Worm (Caenorhabditis elegans) whole organism, L1 larva: ENCODE results near the gene tnt-3.
A peak's percentile ranks its signal among the peaks of the same experiment; 100 is the strongest.

ENCODE experiments used
- C04F5.9 ChIP-seq: sonication (generic microtip); optimal IDR thresholded peaks from 2 replicates; lab custom pipeline; 2016; ENCODE audit warnings: missing genetic modification characterization, missing compliant biosample characterization
- C16A3.4 ChIP-seq: fragments of 150-350 bp; optimal IDR thresholded peaks from 2 replicates; lab custom pipeline; 2014; ENCODE audit warnings: missing biosample characterization, missing genetic modification characterization
- C34B4.2 ChIP-seq: sonication (generic microtip); optimal IDR thresholded peaks from 2 replicates; lab custom pipeline; 2017; ENCODE audit warnings: mild to moderate bottlenecking, missing genetic modification characterization, missing compliant biosample characterization
- F16B12.6 ChIP-seq: fragments of 150-350 bp; optimal IDR thresholded peaks from 2 replicates; lab custom pipeline; 2014; ENCODE audit warnings: missing biosample characterization, missing genetic modification characterization
- aha-1 ChIP-seq: fragments of 150-350 bp; optimal IDR thresholded peaks from 2 replicates; lab custom pipeline; 2014; ENCODE audit warnings: missing biosample characterization, missing genetic modification characterization
- ama-1 ChIP-seq: fragments of 150-350 bp; optimal IDR thresholded peaks from 2 replicates; lab custom pipeline; 2014
- blmp-1 ChIP-seq: fragments of 150-350 bp; optimal IDR thresholded peaks from 2 replicates; lab custom pipeline; 2014; ENCODE audit warnings: missing biosample characterization, missing genetic modification characterization
- ceh-63 ChIP-seq: fragments of 200-800 bp; sonication (Bioruptor generic); optimal IDR thresholded peaks from 2 replicates; lab custom pipeline; 2018; ENCODE audit warnings: mild to moderate bottlenecking, missing genetic modification characterization, missing compliant biosample characterization
- ceh-90 ChIP-seq: sonication (generic microtip); optimal IDR thresholded peaks from 2 replicates; lab custom pipeline; 2016; ENCODE audit warnings: missing genetic modification characterization, missing compliant biosample characterization
- ces-1 ChIP-seq: fragments of 150-350 bp; optimal IDR thresholded peaks from 2 replicates; lab custom pipeline; 2014; ENCODE audit warnings: missing biosample characterization, missing genetic modification reagents, missing genetic modification characterization
- dpl-1 ChIP-seq, 3 experiments: fragments of 150-350 bp in 2 of 3; sonication (generic microtip) in 1 of 3; optimal IDR thresholded peaks; 2 replicates each; lab custom pipeline; 2014 to 2017; ENCODE audit warnings: missing biosample characterization in 3 of 3, missing genetic modification characterization in 3 of 3, missing genetic modification reagents in 3 of 3
- efl-1 ChIP-seq, 4 experiments: fragments of 150-350 bp; optimal IDR thresholded peaks in 3 of 4; peaks in 1 of 4; 1 replicate in 1 of 4; 2 replicates in 3 of 4; lab custom pipeline; 2014; ENCODE audit warnings: missing biosample characterization in 2 of 4, missing genetic modification characterization in 2 of 4, missing genetic modification reagents in 2 of 4
- elt-2 ChIP-seq: sonication (generic microtip); optimal IDR thresholded peaks from 2 replicates; lab custom pipeline; 2016; ENCODE audit warnings: missing genetic modification characterization, mild to moderate bottlenecking, inconsistent platforms, missing compliant biosample characterization, missing genetic modification reagents
- fkh-8 ChIP-seq: sonication (generic microtip); optimal IDR thresholded peaks from 2 replicates; lab custom pipeline; 2016; ENCODE audit warnings: mild to moderate bottlenecking, missing genetic modification characterization, missing compliant biosample characterization
- grh-1 ChIP-seq: fragments of 200-800 bp; sonication (Bioruptor generic); IDR thresholded peaks from 2 replicates; pipeline ENCODE4 v1.3.6; 2022; ENCODE audit warnings: missing genetic modification reagents, missing genetic modification characterization, missing compliant biosample characterization
- hlh-17 ChIP-seq: fragments of 200-800 bp; sonication (Bioruptor generic); optimal IDR thresholded peaks from 2 replicates; lab custom pipeline; 2018; ENCODE audit warnings: missing genetic modification characterization, mild to moderate bottlenecking, missing compliant biosample characterization, moderate library complexity, borderline replicate concordance
- isw-1 ChIP-seq: fragments of 200-800 bp; sonication (Bioruptor generic); IDR thresholded peaks from 2 replicates; pipeline ENCODE4 v1.3.6; 2022; ENCODE audit warnings: missing genetic modification characterization, missing compliant biosample characterization
- lin-13 ChIP-seq: fragments of 150-350 bp; optimal IDR thresholded peaks from 2 replicates; lab custom pipeline; 2014; ENCODE audit warnings: missing biosample characterization, missing genetic modification reagents, missing genetic modification characterization
- lin-14 ChIP-seq: fragments of 200-800 bp; sonication (Bioruptor generic); optimal IDR thresholded peaks from 2 replicates; lab custom pipeline; 2018; ENCODE audit warnings: mild to moderate bottlenecking, missing genetic modification characterization, moderate library complexity, missing compliant biosample characterization
- lin-35 ChIP-seq, 2 experiments: fragments of 150-350 bp; optimal IDR thresholded peaks; 2 replicates each; lab custom pipeline; 2014; ENCODE audit warnings: missing biosample characterization in 2 of 2, missing genetic modification characterization in 2 of 2, missing genetic modification reagents in 2 of 2
- lin-39 ChIP-seq: fragments of 150-350 bp; optimal IDR thresholded peaks from 2 replicates; lab custom pipeline; 2014; ENCODE audit warnings: missing biosample characterization, missing genetic modification reagents, missing genetic modification characterization
- mdl-1 ChIP-seq, 2 experiments: fragments of 150-350 bp; optimal IDR thresholded peaks; 2 replicates each; lab custom pipeline; 2014 to 2017; ENCODE audit warnings: missing biosample characterization in 2 of 2, missing genetic modification characterization in 2 of 2, inconsistent platforms in 1 of 2
- mep-1 ChIP-seq: fragments of 150-350 bp; optimal IDR thresholded peaks from 2 replicates; lab custom pipeline; 2014; ENCODE audit warnings: missing biosample characterization, missing genetic modification characterization
- nhr-19 ChIP-seq: fragments of 200-800 bp; sonication (Bioruptor generic); conservative IDR thresholded peaks from 2 replicates; pipeline ENCODE4 v1.3.6; 2022; ENCODE audit warnings: missing genetic modification characterization, missing compliant biosample characterization
- nhr-20 ChIP-seq: sonication (generic microtip); optimal IDR thresholded peaks from 2 replicates; lab custom pipeline; 2016; ENCODE audit warnings: mild to moderate bottlenecking, missing genetic modification characterization, missing compliant biosample characterization
- nhr-237 ChIP-seq: fragments of 150-350 bp; optimal IDR thresholded peaks from 2 replicates; lab custom pipeline; 2014; ENCODE audit warnings: missing biosample characterization, missing genetic modification characterization
- nhr-28 ChIP-seq: fragments of 150-350 bp; optimal IDR thresholded peaks from 2 replicates; lab custom pipeline; 2014; ENCODE audit warnings: missing biosample characterization, missing genetic modification characterization
- nhr-47 ChIP-seq: sonication (generic microtip); optimal IDR thresholded peaks from 2 replicates; lab custom pipeline; 2016; ENCODE audit warnings: mild to moderate bottlenecking, missing genetic modification characterization, moderate library complexity, missing compliant biosample characterization
- nhr-71 ChIP-seq: sonication (generic microtip); optimal IDR thresholded peaks from 2 replicates; lab custom pipeline; 2016; ENCODE audit warnings: mild to moderate bottlenecking, missing genetic modification characterization, moderate library complexity, missing compliant biosample characterization
- nhr-76 ChIP-seq: sonication (generic microtip); optimal IDR thresholded peaks from 2 replicates; lab custom pipeline; 2017; ENCODE audit warnings: missing biosample characterization, missing genetic modification characterization
- nhr-77 ChIP-seq: fragments of 150-350 bp; optimal IDR thresholded peaks from 2 replicates; lab custom pipeline; 2014; ENCODE audit warnings: missing biosample characterization, missing genetic modification characterization
- nhr-85 ChIP-seq: sonication (generic microtip); peaks from one replicate; lab custom pipeline; 2016; ENCODE audit warnings: missing genetic modification characterization, inconsistent platforms, missing compliant biosample characterization
- nhr-90 ChIP-seq: sonication (generic microtip); optimal IDR thresholded peaks from 2 replicates; lab custom pipeline; 2016; ENCODE audit warnings: mild to moderate bottlenecking, missing genetic modification characterization, missing compliant biosample characterization; ENCODE audit not compliant: poor library complexity
- pqm-1 ChIP-seq: sonication (generic microtip); optimal IDR thresholded peaks from 3 replicates; lab custom pipeline; 2017; ENCODE audit warnings: missing biosample characterization, missing genetic modification characterization
- rnt-1 ChIP-seq: sonication (generic microtip); optimal IDR thresholded peaks from 2 replicates; lab custom pipeline; 2016; ENCODE audit warnings: mild to moderate bottlenecking, missing genetic modification characterization, moderate library complexity, missing compliant biosample characterization
- sptf-1 ChIP-seq: fragments of 150-350 bp; optimal IDR thresholded peaks from 2 replicates; lab custom pipeline; 2014; ENCODE audit warnings: missing biosample characterization, missing genetic modification characterization
- swsn-7 ChIP-seq: sonication (generic microtip); optimal IDR thresholded peaks from 2 replicates; lab custom pipeline; 2016; ENCODE audit warnings: missing genetic modification characterization, missing compliant biosample characterization
- tbx-2 ChIP-seq: sonication (generic microtip); optimal IDR thresholded peaks from 2 replicates; lab custom pipeline; 2016; ENCODE audit warnings: missing genetic modification characterization, missing compliant biosample characterization
- tlp-1 ChIP-seq: fragments of 150-350 bp; optimal IDR thresholded peaks from 2 replicates; lab custom pipeline; 2014; ENCODE audit warnings: missing biosample characterization, missing genetic modification characterization
- unc-130 ChIP-seq: fragments of 150-350 bp; optimal IDR thresholded peaks from 2 replicates; lab custom pipeline; 2017; ENCODE audit warnings: missing biosample characterization, missing genetic modification characterization, inconsistent platforms
- zip-4 ChIP-seq: fragments of 200-800 bp; sonication (Bioruptor generic); optimal IDR thresholded peaks from 2 replicates; lab custom pipeline; 2018; ENCODE audit warnings: mild to moderate bottlenecking, missing genetic modification characterization, moderate library complexity, missing compliant biosample characterization
- ztf-11 ChIP-seq, 2 experiments: sonication (generic microtip); optimal IDR thresholded peaks; 2 replicates each; lab custom pipeline; 2016 to 2017; ENCODE audit warnings: missing genetic modification characterization in 2 of 2, missing biosample characterization in 1 of 2, missing compliant biosample characterization in 1 of 2
- ztf-4 ChIP-seq: fragments of 150-350 bp; optimal IDR thresholded peaks from 2 replicates; lab custom pipeline; 2014; ENCODE audit warnings: missing biosample characterization, missing genetic modification characterization

tnt-3 gene

DNA sequence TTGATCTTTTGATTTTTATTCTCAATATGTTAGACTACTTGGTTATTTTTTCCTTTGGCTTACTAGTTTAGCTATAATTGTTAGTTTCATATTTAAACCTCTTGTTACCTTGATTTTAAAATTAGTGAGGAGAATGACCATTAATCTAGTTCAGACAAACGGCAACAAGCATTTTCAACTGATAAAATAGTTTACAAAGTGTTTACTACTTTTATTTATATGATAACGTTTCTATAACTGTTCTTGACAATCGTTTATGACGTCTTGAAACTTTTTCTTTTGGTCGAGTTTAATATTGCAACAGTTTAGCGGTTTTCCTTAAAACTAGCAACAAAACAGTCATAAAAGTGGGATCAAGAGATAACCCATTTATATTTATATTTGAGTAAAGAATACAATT is 30.8 kb upstream of the tnt-3 start:
- peak; percentile 23 for TF ChIP-seq elt-2 (tag; lab: Kevin White, UChicago)
- no peak for TF ChIP-seq fkh-8 (tag; lab: Kevin White, UChicago)

DNA sequence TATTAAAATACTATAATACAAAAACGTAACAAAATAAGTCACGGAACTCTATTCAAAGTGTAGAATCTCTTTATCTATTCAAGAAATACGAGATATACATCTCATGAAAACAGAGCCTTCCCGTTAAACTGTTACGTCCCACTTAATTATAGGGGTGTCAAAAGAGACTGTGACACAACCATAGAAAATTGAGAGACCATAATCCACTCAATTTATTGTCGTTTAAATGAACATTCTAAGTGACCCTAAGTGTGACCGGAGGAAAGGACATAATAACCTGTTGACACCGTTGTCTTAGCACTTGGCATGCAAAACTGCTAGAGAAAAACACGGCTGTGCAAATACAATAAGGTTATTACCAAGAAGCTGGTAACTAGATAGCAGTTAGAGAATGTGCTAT is 23.6 kb upstream of the tnt-3 start:
- TF ChIP-seq unc-130 (tag; lab: Kevin White, UChicago) (no peak), ceh-63 (no peak)
- TF ChIP-seq, all 84 proteins: peak for 0

DNA sequence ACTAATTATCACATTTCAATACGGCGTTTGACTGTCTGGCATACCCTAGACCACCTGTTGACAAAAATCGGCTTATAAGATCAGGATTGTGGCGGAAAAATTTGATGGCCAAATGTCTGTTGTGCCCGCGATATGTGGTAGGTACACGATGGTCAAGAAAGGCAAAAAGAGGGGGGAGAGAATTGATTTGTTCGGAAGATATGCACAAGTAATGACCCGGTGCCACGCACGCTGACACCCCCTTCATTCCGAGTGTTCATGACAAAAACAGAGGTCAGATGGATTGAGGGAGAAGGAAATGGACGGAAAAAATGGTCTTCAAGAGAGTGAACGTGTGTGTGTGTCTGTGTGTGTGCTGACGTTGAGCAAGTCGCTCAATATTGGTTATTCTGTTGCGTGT is 20.6 kb upstream of the tnt-3 start:
- TF ChIP-seq mep-1 (tag; lab: Kevin White, UChicago): peak; percentile 34
- peak in 1 of 2 experiments; percentile 39 for TF ChIP-seq ztf-11 (tag; optimal IDR thresholded peaks at IDR 0.05; lab: Kevin White, UChicago)
- TF ChIP-seq lin-39 (tag; lab: Kevin White, UChicago): no peak
- TF ChIP-seq grh-1 (GFP tag; lab: Robert Waterston, UW): no peak
- no peak for TF ChIP-seq lin-35 (GFP tag; optimal IDR thresholded peaks at IDR 0.05; lab: Kevin White, UChicago)
- peak; percentile 6 for TF ChIP-seq blmp-1 (tag; lab: Kevin White, UChicago)
- TF ChIP-seq nhr-76 (tag; lab: Kevin White, UChicago): no peak
- no peak for TF ChIP-seq nhr-20 (tag; lab: Kevin White, UChicago)
- TF ChIP-seq lin-13 (GFP tag; lab: Kevin White, UChicago): no peak
- no peak for TF ChIP-seq nhr-71 (tag; lab: Kevin White, UChicago)
- no peak for TF ChIP-seq dpl-1 (GFP tag; optimal IDR thresholded peaks at IDR 0.05; lab: Kevin White, UChicago)
- no peak for TF ChIP-seq unc-130 (tag; lab: Kevin White, UChicago)
- TF ChIP-seq, all 84 proteins: peak for 3

DNA sequence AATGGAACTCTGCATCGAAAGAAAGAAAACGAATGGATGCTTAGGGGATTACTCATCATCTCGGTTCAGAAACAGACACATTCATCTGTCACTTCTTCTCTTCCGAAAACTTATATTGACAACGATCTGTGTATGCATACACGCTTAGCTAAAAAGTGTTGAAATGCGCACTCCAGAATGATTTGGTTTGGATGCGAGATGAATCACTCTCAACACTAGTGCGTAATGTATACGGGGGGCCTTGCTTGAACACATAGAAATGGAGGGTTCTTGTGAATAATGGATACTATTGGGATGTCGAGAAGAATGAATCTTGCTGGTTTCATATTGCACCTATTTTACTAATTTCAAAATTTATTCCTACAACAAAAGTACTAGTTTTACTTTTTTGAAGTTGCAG is 19.1 kb upstream of the tnt-3 start:
- no peak for TF ChIP-seq ztf-4 (tag; lab: Kevin White, UChicago)
- TF ChIP-seq C04F5.9 (tag; lab: Kevin White, UChicago): no peak
- TF ChIP-seq nhr-237 (tag; lab: Kevin White, UChicago): no peak
- no peak for TF ChIP-seq nhr-77
- TF ChIP-seq sptf-1 (tag; lab: Kevin White, UChicago): no peak
- no peak for TF ChIP-seq lin-39 (tag; lab: Kevin White, UChicago)
- TF ChIP-seq, all 84 proteins: peak for 0

DNA sequence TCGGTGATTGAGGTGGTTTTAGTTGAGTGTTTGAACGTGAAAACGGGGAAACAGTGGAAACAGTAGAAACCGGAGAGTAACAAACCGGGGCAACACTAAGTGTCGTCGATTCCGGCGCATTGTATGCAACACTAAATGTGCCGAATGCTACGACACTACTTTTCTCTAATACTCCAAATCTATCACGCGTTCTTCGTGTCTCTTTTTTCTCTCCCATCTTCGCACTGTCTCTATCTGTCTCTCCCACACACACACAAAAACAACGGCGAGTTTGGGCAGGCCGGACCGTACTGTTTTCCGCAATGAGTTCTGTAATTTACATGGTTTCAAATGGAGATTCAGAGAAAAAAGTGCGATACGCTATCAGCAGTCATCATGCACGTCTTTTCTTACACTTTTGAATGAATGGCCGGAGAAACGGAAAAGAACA is 17.2 kb upstream of the tnt-3 start:
- peak in 1 of 2 experiments; percentile 38 for TF ChIP-seq mdl-1 (tag; optimal IDR thresholded peaks at IDR 0.05; lab: Kevin White, UChicago)
- peak; percentile 40 for TF ChIP-seq nhr-77
- no peak for TF ChIP-seq isw-1 (GFP tag; lab: Robert Waterston, UW)
- peak; percentile 54 for TF ChIP-seq nhr-47
- peak; percentile 94 for TF ChIP-seq pqm-1 (tag; lab: Kevin White, UChicago)
- peak; percentile 24; the same call in 1 of the 2 replicates for TF ChIP-seq nhr-19
- TF ChIP-seq lin-14: peak; percentile 79
- TF ChIP-seq unc-130 (tag; lab: Kevin White, UChicago): peak; percentile 19
- TF ChIP-seq ceh-63: no peak
- peak; percentile 49 for TF ChIP-seq nhr-90 (tag; lab: Kevin White, UChicago)
- peak; percentile 73 for TF ChIP-seq nhr-20 (tag; lab: Kevin White, UChicago)
- peak; percentile 68 for TF ChIP-seq F16B12.6 (tag; lab: Kevin White, UChicago)
- TF ChIP-seq zip-4 (GFP tag; lab: Kevin White, UChicago): no peak
- no peak for TF ChIP-seq ces-1 (GFP tag; lab: Kevin White, UChicago)
- peak; percentile 45 to 73 for TF ChIP-seq lin-35 (GFP tag; optimal IDR thresholded peaks at IDR 0.05; lab: Kevin White, UChicago)
- no peak for TF ChIP-seq ama-1 (lab: Kevin White, UChicago)
- TF ChIP-seq nhr-28: no peak
- peak in 1 of 3 experiments; percentile 8 for TF ChIP-seq dpl-1 (GFP tag; optimal IDR thresholded peaks at IDR 0.05; lab: Kevin White, UChicago)
- TF ChIP-seq hlh-17 (GFP tag; lab: Kevin White, UChicago): no peak
- no peak for TF ChIP-seq ceh-90
- TF ChIP-seq C34B4.2: no peak
- peak; percentile 92 for TF ChIP-seq nhr-85 (tag; lab: Kevin White, UChicago)
- no peak for TF ChIP-seq tlp-1 (tag; lab: Kevin White, UChicago)
- no peak for TF ChIP-seq rnt-1 (tag; lab: Kevin White, UChicago)
- TF ChIP-seq aha-1 (tag; lab: Kevin White, UChicago): no peak
- TF ChIP-seq C16A3.4 (tag; lab: Kevin White, UChicago): peak; percentile 12
- TF ChIP-seq tbx-2: peak; percentile 39
- peak; percentile 17 for TF ChIP-seq swsn-7 (tag; lab: Kevin White, UChicago)
- TF ChIP-seq mep-1 (tag; lab: Kevin White, UChicago): peak; percentile 37
- no peak for TF ChIP-seq fkh-8 (tag; lab: Kevin White, UChicago)
- TF ChIP-seq grh-1 (GFP tag; lab: Robert Waterston, UW): 0 out of 2 replicates have a peak, but pooled peaks have one; percentile 21
- TF ChIP-seq efl-1 (optimal IDR thresholded peaks at IDR 0.05; lab: Kevin White, UChicago): peak in 1 of 2 experiments; percentile 46
- TF ChIP-seq efl-1 (GFP tag; optimal IDR thresholded peaks at IDR 0.05 in 1 of 2; lab: Kevin White, UChicago): peak in 1 of 2 experiments; percentile 8
